Fruit fly (Drosophila melanogaster): ENCODE measurements around the gene ninaB.
A peak's percentile ranks its signal among the peaks of the same experiment; 100 is the strongest.

DNA sequence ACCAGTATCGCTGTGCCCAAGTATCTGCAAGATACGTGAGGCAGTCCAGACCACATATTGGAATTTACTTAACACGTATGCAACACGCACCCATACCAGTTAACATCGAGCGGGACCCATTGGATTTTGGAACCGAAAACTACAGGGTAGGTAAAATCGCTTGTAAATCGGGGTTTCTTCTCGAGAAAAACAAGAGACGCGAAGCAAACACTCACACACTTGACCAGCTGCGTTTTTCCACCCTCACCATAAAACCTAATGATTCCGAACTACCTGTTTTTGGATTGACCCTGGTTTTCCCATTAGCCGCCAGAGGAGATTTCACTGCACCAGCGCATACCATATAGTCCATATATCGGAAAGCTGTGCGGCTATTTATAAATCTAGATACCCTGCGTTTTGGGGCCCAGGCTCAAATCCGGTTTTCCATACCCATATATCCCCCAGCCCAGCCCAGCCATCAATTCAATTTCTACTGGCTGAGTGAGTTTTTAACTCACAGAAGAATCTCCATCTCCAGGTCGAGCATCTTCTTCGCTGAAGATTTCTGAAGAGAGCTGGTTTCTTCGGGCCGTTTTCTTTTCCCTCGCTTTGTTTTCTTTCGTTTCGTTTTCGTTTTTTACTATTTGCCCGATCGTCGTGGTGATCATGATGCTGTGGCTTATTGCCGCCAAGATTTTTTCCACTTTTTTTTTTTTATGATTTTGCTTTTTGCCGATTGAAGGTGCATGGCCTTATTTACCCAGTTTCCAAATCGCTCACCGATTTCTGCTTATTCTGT is 15.5 kb downstream of the ninaB start:
- TF ChIP-seq CG14655 (GFP tag; optimal IDR thresholded peaks at IDR 0.05): peak; percentile 28
- peak; percentile 52 for TF ChIP-seq CG15710 (tag; optimal IDR thresholded peaks at IDR 0.05)
- no peak for TF ChIP-seq fd96Ca (GFP tag; IDR thresholded peaks at IDR 0.05)
- TF ChIP-seq CG17806 (tag; optimal IDR thresholded peaks at IDR 0.05): no peak
- TF ChIP-seq CG10348 (GFP tag; IDR thresholded peaks at IDR 0.05): no peak
- TF ChIP-seq CG8159 (tag; optimal IDR thresholded peaks at IDR 0.05): peak; percentile 47
- TF ChIP-seq CG32121 (GFP tag; IDR thresholded peaks at IDR 0.05): no peak
- TF ChIP-seq CG8301 (tag; optimal IDR thresholded peaks at IDR 0.05): no peak
- TF ChIP-seq EcR (GFP tag; optimal IDR thresholded peaks at IDR 0.05): peak; percentile 42
- TF ChIP-seq D1 (tag; optimal IDR thresholded peaks at IDR 0.05): no peak
- no peak for TF ChIP-seq rn (GFP tag; IDR thresholded peaks at IDR 0.05)
- no peak for TF ChIP-seq Snoo (tag; optimal IDR thresholded peaks at IDR 0.05)
- peak; percentile 60 for TF ChIP-seq CG12605 (GFP tag; IDR thresholded peaks at IDR 0.05)
